Fruit fly (Drosophila melanogaster): ENCODE data around the gene CG43050.
A peak's percentile ranks its signal among the peaks of the same experiment; 100 is the strongest.

CG43050 gene

dm6 chr2L:13145035-13145683, 26.1 kb downstream of the CG43050 start (continued):
- TF ChIP-seq toy (GFP tag; IDR thresholded peaks at IDR 0.05), result no peak
- no peak for TF ChIP-seq CG10565 (GFP tag; optimal IDR thresholded peaks at IDR 0.05)
- TF ChIP-seq her (GFP tag; optimal IDR thresholded peaks at IDR 0.05), result peak; percentile 84
- TF ChIP-seq CG10267 (tag; optimal IDR thresholded peaks at IDR 0.05), result peak; percentile 54
- peak; percentile 57 for TF ChIP-seq vfl (GFP tag; optimal IDR thresholded peaks at IDR 0.05)
- no peak for TF ChIP-seq CG3407 (GFP tag; optimal IDR thresholded peaks at IDR 0.05)
- peak; percentile 93 for TF ChIP-seq gro (GFP tag; optimal IDR thresholded peaks at IDR 0.05)
- peak; percentile 38 for TF ChIP-seq CG3163 (GFP tag; optimal IDR thresholded peaks at IDR 0.05)
- TF ChIP-seq slbo (GFP tag; IDR thresholded peaks at IDR 0.05), result peak; percentile 91
- peak; percentile 79 for TF ChIP-seq mam (GFP tag; optimal IDR thresholded peaks at IDR 0.05)
- TF ChIP-seq CG14441 (GFP tag; IDR thresholded peaks at IDR 0.05), result peak; percentile 83
- TF ChIP-seq usp (GFP tag; optimal IDR thresholded peaks at IDR 0.05), result no peak
- peak; percentile 52 for TF ChIP-seq GATAe (GFP tag; conservative IDR thresholded peaks at IDR 0.05)
- no peak for TF ChIP-seq B-H2 (GFP tag; optimal IDR thresholded peaks at IDR 0.05)
- TF ChIP-seq zfh1 (GFP tag; IDR thresholded peaks at IDR 0.05), result 0 out of 3 replicates have a peak, but pooled peaks have one; percentile 39
- TF ChIP-seq crc (GFP tag; optimal IDR thresholded peaks at IDR 0.05), result peak; percentile 47
- peak; percentile 63 for TF ChIP-seq klu (GFP tag; IDR thresholded peaks at IDR 0.05)
- peak; percentile 82; the same call in 1 of the 2 replicates for TF ChIP-seq lmd (GFP tag; IDR thresholded peaks at IDR 0.05)
- peak; percentile 61 for TF ChIP-seq ems (GFP tag; optimal IDR thresholded peaks at IDR 0.05)
- no peak for TF ChIP-seq TFAM (GFP tag; optimal IDR thresholded peaks at IDR 0.05)
- peak; percentile 84 for TF ChIP-seq tgo (GFP tag; IDR thresholded peaks at IDR 0.05)
- no peak for TF ChIP-seq lola (GFP tag; optimal IDR thresholded peaks at IDR 0.05)
- TF ChIP-seq emc (GFP tag; optimal IDR thresholded peaks at IDR 0.05), result peak; percentile 31
- peak; percentile 30 for TF ChIP-seq cato (GFP tag; optimal IDR thresholded peaks at IDR 0.05; ENCODE audit: borderline replicate concordance)
- peak; percentile 92 for TF ChIP-seq CG2678 (tag; optimal IDR thresholded peaks at IDR 0.05)
- TF ChIP-seq Atf-2 (GFP tag; optimal IDR thresholded peaks at IDR 0.05), result peak; percentile 70
- TF ChIP-seq CG7839 (tag; optimal IDR thresholded peaks at IDR 0.05), result peak; percentile 90
- TF ChIP-seq pfk (GFP tag; optimal IDR thresholded peaks at IDR 0.05), result no peak
- TF ChIP-seq Bdp1 (GFP tag; optimal IDR thresholded peaks at IDR 0.05), result no peak
- peak; percentile 73 for TF ChIP-seq CG32767 (GFP tag; IDR thresholded peaks at IDR 0.05)
- peak; percentile 54 for TF ChIP-seq CG33213 (GFP tag; optimal IDR thresholded peaks at IDR 0.05)
- TF ChIP-seq dysf (GFP tag; IDR thresholded peaks at IDR 0.05), result peak; percentile 93
- no peak for TF ChIP-seq CG1024 (GFP tag; IDR thresholded peaks at IDR 0.05)
- peak; percentile 64 for TF ChIP-seq odd (GFP tag; optimal IDR thresholded peaks at IDR 0.05)
- no peak for TF ChIP-seq chm (GFP tag; IDR thresholded peaks at IDR 0.05)
- peak; percentile 81 for TF ChIP-seq Ada2b (GFP tag; IDR thresholded peaks at IDR 0.05)
- peak; percentile 71 for TF ChIP-seq CG13894 (tag; optimal IDR thresholded peaks at IDR 0.05)
- peak; percentile 93 for TF ChIP-seq Rfx (GFP tag; IDR thresholded peaks at IDR 0.05)
- peak; percentile 30 for TF ChIP-seq Sry-δ (GFP tag; optimal IDR thresholded peaks at IDR 0.05)
- no peak for TF ChIP-seq Six4 (GFP tag; optimal IDR thresholded peaks at IDR 0.05)
- no peak for TF ChIP-seq hbn (GFP tag; IDR thresholded peaks at IDR 0.05; ENCODE audit: partially characterized antibody)
- TF ChIP-seq CkIIα-i1 (GFP tag; IDR thresholded peaks at IDR 0.05), result no peak
- peak; percentile 46 for TF ChIP-seq repo (GFP tag; optimal IDR thresholded peaks at IDR 0.05)
- peak; percentile 29 for TF ChIP-seq CG3995 (GFP tag; optimal IDR thresholded peaks at IDR 0.05)
- TF ChIP-seq crp (GFP tag; optimal IDR thresholded peaks at IDR 0.05), result no peak
- TF ChIP-seq CG2120 (GFP tag; optimal IDR thresholded peaks at IDR 0.05), result peak; percentile 91
- peak; percentile 59; the same call in 1 of the 3 replicates for TF ChIP-seq CG11093 (GFP tag; IDR thresholded peaks at IDR 0.05)
- peak; percentile 80; the same call in 2 of the 3 replicates for TF ChIP-seq Mrtf (GFP tag; IDR thresholded peaks at IDR 0.05)
- no peak for TF ChIP-seq pita (GFP tag; optimal IDR thresholded peaks at IDR 0.05)
- peak; percentile 68 to 77 for TF ChIP-seq Pdp1 (GFP tag; optimal IDR thresholded peaks at IDR 0.05)
- no peak for TF ChIP-seq Hey (tag; optimal IDR thresholded peaks at IDR 0.05)

All from whole organism, embryonic.